Worm (Caenorhabditis elegans): ENCODE measurements around the gene Y81G3A.4.
A peak's percentile ranks its signal among the peaks of the same experiment; 100 is the strongest.

Gene Y81G3A.4

DNA sequence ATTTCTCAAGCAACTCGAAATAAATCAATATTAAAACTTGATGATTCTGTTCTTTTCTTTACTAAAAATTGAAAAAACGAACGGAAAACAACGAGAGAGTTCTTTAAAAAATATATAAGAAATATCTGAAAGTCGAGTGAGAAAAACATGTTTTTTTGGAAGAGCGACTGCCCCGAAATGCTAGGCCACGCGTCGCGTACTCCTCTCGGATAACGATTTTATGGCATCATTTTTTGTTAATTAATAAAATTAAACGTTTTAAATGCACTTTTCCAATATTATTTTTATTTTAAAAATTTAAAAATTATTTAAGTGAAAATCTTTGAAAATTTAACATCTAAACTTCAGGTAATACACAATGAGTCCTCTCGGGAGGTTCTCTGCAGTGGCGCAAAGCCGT is 25.9 kb downstream of the Y81G3A.4 start, which contains the start of gene gfm-1 (continued):
- no peak for TF ChIP-seq dmd-4 (tag; optimal IDR thresholded peaks at IDR 0.05; ENCODE audit: borderline replicate concordance)
- no peak for TF ChIP-seq fkh-10 (GFP tag; optimal IDR thresholded peaks at IDR 0.05)
- TF ChIP-seq K09A11.1 (tag; optimal IDR thresholded peaks at IDR 0.05; ENCODE audit: insufficient read depth), result no peak
- peak; percentile 81 for TF ChIP-seq ref-2 (tag; optimal IDR thresholded peaks at IDR 0.05)
- TF ChIP-seq ceh-9 (tag; optimal IDR thresholded peaks at IDR 0.05), result no peak
- no peak for TF ChIP-seq pat-9 (tag; optimal IDR thresholded peaks at IDR 0.05)
- TF ChIP-seq hlh-6 (tag; optimal IDR thresholded peaks at IDR 0.05), result no peak
- no peak for TF ChIP-seq mec-3 (tag; optimal IDR thresholded peaks at IDR 0.05; ENCODE audit: borderline replicate concordance)
- TF ChIP-seq ceh-30 (tag; optimal IDR thresholded peaks at IDR 0.05), result no peak
- no peak for TF ChIP-seq unc-55 (GFP tag; optimal IDR thresholded peaks at IDR 0.05)
- TF ChIP-seq unc-3 (GFP tag; conservative IDR thresholded peaks at IDR 0.05), result no peak
- TF ChIP-seq unc-3 (tag; optimal IDR thresholded peaks at IDR 0.05), result no peak
- TF ChIP-seq unc-86 (tag; optimal IDR thresholded peaks at IDR 0.05), result peak; percentile 5
- no peak for TF ChIP-seq ama-1 (optimal IDR thresholded peaks at IDR 0.05)
- no peak for TF ChIP-seq pqm-1 (tag; optimal IDR thresholded peaks at IDR 0.05)
- TF ChIP-seq lim-6 (tag; optimal IDR thresholded peaks at IDR 0.05), result peak; percentile 13
- TF ChIP-seq elt-2 (tag; optimal IDR thresholded peaks at IDR 0.05), result peak; percentile 63
- peak; percentile 67 for TF ChIP-seq ets-4 (tag; optimal IDR thresholded peaks at IDR 0.05)
- TF ChIP-seq ttx-3 (tag; optimal IDR thresholded peaks at IDR 0.05), result peak; percentile 25
- no peak for TF ChIP-seq T23F11.4 (GFP tag; optimal IDR thresholded peaks at IDR 0.05)
- TF ChIP-seq ceh-24 (tag; optimal IDR thresholded peaks at IDR 0.05), result no peak
- TF ChIP-seq fax-1 (tag; optimal IDR thresholded peaks at IDR 0.05), result peak; percentile 53
- peak; percentile 29 for TF ChIP-seq sdc-2 (tag; optimal IDR thresholded peaks at IDR 0.05)
- TF ChIP-seq pha-2 (tag; optimal IDR thresholded peaks at IDR 0.05), result peak; percentile 27
- peak; percentile 84 for TF ChIP-seq C08G9.2 (tag; optimal IDR thresholded peaks at IDR 0.05)
- no peak for TF ChIP-seq che-1 (tag; optimal IDR thresholded peaks at IDR 0.05)
- no peak for TF ChIP-seq pros-1 (tag; optimal IDR thresholded peaks at IDR 0.05)
- no peak for TF ChIP-seq hlh-13 (GFP tag; optimal IDR thresholded peaks at IDR 0.05)
- TF ChIP-seq Y22D7AL.16 (tag; optimal IDR thresholded peaks at IDR 0.05), result no peak
- no peak for TF ChIP-seq lin-11 (tag; optimal IDR thresholded peaks at IDR 0.05)
- peak; percentile 87 for TF ChIP-seq ceh-31 (tag; optimal IDR thresholded peaks at IDR 0.05)
- no peak for TF ChIP-seq K02D7.2 (tag; optimal IDR thresholded peaks at IDR 0.05)
- TF ChIP-seq elt-4 (tag; optimal IDR thresholded peaks at IDR 0.05), result no peak
- TF ChIP-seq unc-42 (tag; optimal IDR thresholded peaks at IDR 0.05), result peak; percentile 41
- TF ChIP-seq ahr-1 (tag; optimal IDR thresholded peaks at IDR 0.05), result peak; percentile 36
- TF ChIP-seq pag-3 (tag; optimal IDR thresholded peaks at IDR 0.05; ENCODE audit: borderline replicate concordance), result no peak
- peak; percentile 81 for TF ChIP-seq hlh-8 (tag; optimal IDR thresholded peaks at IDR 0.05)
- peak; percentile 25 for TF ChIP-seq hlh-15 (tag; optimal IDR thresholded peaks at IDR 0.05)
- no peak for TF ChIP-seq hlh-30 (tag; optimal IDR thresholded peaks at IDR 0.05; ENCODE audit: insufficient read depth)
- no peak for TF ChIP-seq pax-1 (tag; optimal IDR thresholded peaks at IDR 0.05)
- TF ChIP-seq nhr-11 (tag; optimal IDR thresholded peaks at IDR 0.05), result no peak
- TF ChIP-seq ceh-2 (tag; optimal IDR thresholded peaks at IDR 0.05), result peak; percentile 84

DNA sequence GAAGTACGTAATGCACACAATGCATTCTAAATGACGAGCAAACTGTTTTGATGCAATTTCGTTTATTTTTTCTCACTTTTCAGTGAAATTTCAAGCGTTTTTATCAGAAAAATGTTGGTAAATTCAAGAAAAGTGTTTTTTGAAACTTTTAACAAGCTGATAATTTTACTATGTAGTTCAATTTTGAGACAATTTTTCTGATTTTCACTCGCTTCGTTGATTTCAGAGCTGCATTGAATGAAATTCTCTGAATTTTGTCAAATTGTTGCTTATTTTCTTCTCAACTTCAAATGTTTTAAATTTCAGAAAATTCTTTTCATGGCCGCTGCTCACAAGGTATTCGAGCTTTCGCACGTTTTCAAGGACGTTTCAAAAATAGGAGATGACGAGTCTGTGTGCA is 31.5 kb downstream of the Y81G3A.4 start, which contains the start of gene bath-45:
TSS of gene bath-45 (plus strand) at position 301 of the 400 bp plus-strand sequence.
- TF ChIP-seq lin-11 (tag; optimal IDR thresholded peaks at IDR 0.05), result no peak
- TF ChIP-seq Y22D7AL.16 (tag; optimal IDR thresholded peaks at IDR 0.05), result no peak
- no peak for TF ChIP-seq zip-5 (tag; optimal IDR thresholded peaks at IDR 0.05)
- no peak for TF ChIP-seq unc-42 (tag; optimal IDR thresholded peaks at IDR 0.05)
- no peak for TF ChIP-seq pha-2 (tag; optimal IDR thresholded peaks at IDR 0.05)
- TF ChIP-seq unc-86 (tag; optimal IDR thresholded peaks at IDR 0.05), result no peak
- no peak for TF ChIP-seq nhr-232 (tag; optimal IDR thresholded peaks at IDR 0.05)
- no peak for TF ChIP-seq pqm-1 (tag; optimal IDR thresholded peaks at IDR 0.05)
- TF ChIP-seq che-1 (tag; optimal IDR thresholded peaks at IDR 0.05), result no peak
- no peak for TF ChIP-seq ceh-6 (GFP tag; optimal IDR thresholded peaks at IDR 0.05)
